Fruit fly (Drosophila melanogaster) Kc167 (cell line): ENCODE data around the gene CG10561.

ENCODE experiments used
- h ChIP-seq: fragments of >200 bp; optimal IDR thresholded peaks from 3 replicates; lab custom pipeline; 2018; ENCODE audit warnings: missing external identifiers
- psq ChIP-seq: fragments of >200 bp; optimal IDR thresholded peaks from 2 replicates; lab custom pipeline; 2017; ENCODE audit warnings: missing external identifiers

DNA sequence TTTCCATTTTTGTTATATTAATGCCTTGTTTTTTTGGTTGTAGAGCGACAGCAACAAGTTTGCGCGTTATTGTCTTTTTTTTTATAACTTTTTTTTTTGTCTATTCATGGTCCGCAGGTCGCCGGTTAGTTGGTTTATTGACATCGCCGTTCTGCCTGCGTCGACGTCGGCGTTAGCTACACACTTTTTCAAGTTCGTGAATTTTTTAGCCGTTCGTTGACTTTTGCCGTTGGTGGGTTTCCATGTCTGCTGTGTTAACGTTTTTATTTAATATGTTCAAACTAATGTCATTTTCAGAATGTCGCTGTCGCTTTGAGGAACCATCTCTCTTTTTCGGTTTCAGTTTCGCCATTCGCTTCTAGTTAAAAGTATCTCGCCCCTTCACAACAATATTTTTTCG is 32.4 kb downstream of the CG10561 start:
- TF ChIP-seq psq (lab: Kevin White, UChicago) (no peak), h (lab: Kevin White, UChicago) (no peak)
